Worm (Caenorhabditis elegans) whole organism, early embryonic: ENCODE results near the gene ZK616.65.
A peak's percentile ranks its signal among the peaks of the same experiment; 100 is the strongest.

Source experiments
- B0310.2 ChIP-seq: sonication (generic microtip); optimal IDR thresholded peaks from 2 replicates; lab custom pipeline; 2016; ENCODE audit warnings: mild to moderate bottlenecking, missing genetic modification characterization, missing compliant biosample characterization
- F13C5.2 ChIP-seq: sonication (generic microtip); optimal IDR thresholded peaks from 2 replicates; lab custom pipeline; 2017; ENCODE audit warnings: mild to moderate bottlenecking, missing genetic modification characterization, inconsistent platforms, missing compliant biosample characterization
- aly-1 ChIP-seq: sonication (generic microtip); optimal IDR thresholded peaks from 2 replicates; lab custom pipeline; 2016; ENCODE audit warnings: missing genetic modification characterization, missing compliant biosample characterization
- ama-1 ChIP-seq: fragments of 150-350 bp; optimal IDR thresholded peaks from 2 replicates; lab custom pipeline; 2014
- ceh-13 ChIP-seq: fragments of 200-800 bp; sonication (Bioruptor generic); optimal IDR thresholded peaks from 2 replicates; lab custom pipeline; 2018; ENCODE audit warnings: mild to moderate bottlenecking, missing genetic modification characterization, missing compliant biosample characterization
- ceh-36 ChIP-seq: sonication (generic microtip); optimal IDR thresholded peaks from 2 replicates; lab custom pipeline; 2016; ENCODE audit warnings: missing genetic modification characterization, inconsistent platforms, missing compliant biosample characterization
- ets-7 ChIP-seq: sonication (generic microtip); optimal IDR thresholded peaks from 2 replicates; lab custom pipeline; 2016; ENCODE audit warnings: missing genotype, missing genetic modification characterization, missing compliant biosample characterization
- flt-1 ChIP-seq: fragments of 200-800 bp; sonication (Bioruptor generic); IDR thresholded peaks from 2 replicates; pipeline ENCODE4 v1.3.6; 2022; ENCODE audit warnings: missing genetic modification characterization, missing compliant biosample characterization
- hmbx-1 ChIP-seq: sonication (generic microtip); optimal IDR thresholded peaks from 2 replicates; lab custom pipeline; 2016; ENCODE audit warnings: mild to moderate bottlenecking, missing genetic modification characterization, missing compliant biosample characterization
- hmg-4 ChIP-seq: fragments of 200-800 bp; sonication (Bioruptor generic); optimal IDR thresholded peaks from 2 replicates; lab custom pipeline; 2018; ENCODE audit warnings: mild to moderate bottlenecking, missing genetic modification characterization, missing compliant biosample characterization
- hnd-1 ChIP-seq: sonication (generic microtip); optimal IDR thresholded peaks from 2 replicates; lab custom pipeline; 2016; ENCODE audit warnings: missing genetic modification characterization, missing compliant biosample characterization
- pes-1 ChIP-seq: fragments of 200-800 bp; sonication (Bioruptor generic); IDR thresholded peaks from 2 replicates; pipeline ENCODE4 v1.3.6; 2022; ENCODE audit warnings: missing genetic modification reagents, missing genetic modification characterization, missing compliant biosample characterization
- scrt-1 ChIP-seq: fragments of 200-800 bp; sonication (Bioruptor generic); IDR thresholded peaks from 2 replicates; pipeline ENCODE4 v1.3.6; 2022; ENCODE audit warnings: missing genetic modification characterization, missing compliant biosample characterization
- sea-1 ChIP-seq: fragments of 200-800 bp; sonication (Bioruptor generic); conservative IDR thresholded peaks from 2 replicates; pipeline ENCODE4 v1.3.6; 2022; ENCODE audit warnings: missing genetic modification characterization, missing compliant biosample characterization
- tbx-11 ChIP-seq: fragments of 200-800 bp; sonication (Bioruptor generic); IDR thresholded peaks from 2 replicates; pipeline ENCODE4 v1.3.6; 2022; ENCODE audit warnings: missing genetic modification characterization, missing compliant biosample characterization
- tbx-37 ChIP-seq: fragments of 200-800 bp; sonication (Bioruptor generic); conservative IDR thresholded peaks from 2 replicates; pipeline ENCODE4 v1.3.6; 2022; ENCODE audit warnings: missing genetic modification reagents, missing genetic modification characterization, missing compliant biosample characterization
- tra-4 ChIP-seq: sonication (generic microtip); optimal IDR thresholded peaks from 2 replicates; lab custom pipeline; 2017; ENCODE audit warnings: missing genetic modification characterization, missing compliant biosample characterization

The ZK616.65 gene

ce11 chrIV:5380140-5380539 lies 30.9 kb downstream of the ZK616.65 start:
- no peak for TF ChIP-seq tbx-37 (GFP tag; lab: Robert Waterston, UW)
- no peak for TF ChIP-seq ets-7

DNA sequence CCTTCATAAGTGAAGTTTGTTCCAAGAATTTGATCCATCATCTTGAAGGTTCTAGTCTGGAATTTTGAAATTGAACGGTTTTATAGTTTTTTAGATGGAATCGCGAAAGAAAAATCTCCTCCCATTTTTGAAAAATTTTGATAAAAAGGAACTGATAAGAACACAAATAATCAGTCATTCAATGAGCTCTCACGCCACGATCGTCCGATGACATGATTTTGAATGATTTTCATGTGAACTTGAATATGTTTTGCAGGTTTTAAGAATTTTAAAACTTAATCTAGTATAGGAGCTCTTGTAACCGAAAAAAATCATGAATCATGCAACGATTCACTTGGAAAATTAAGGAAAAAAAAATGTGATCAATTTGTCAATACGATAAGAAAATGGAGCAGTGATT lies 34.0 kb downstream of the ZK616.65 start, which contains the start of gene elo-5:
TSS of gene elo-5 (minus strand) at position 56 of the 400 bp plus-strand sequence.
- TF ChIP-seq ceh-13 (GFP tag; lab: Kevin White, UChicago) (no peak), pes-1 (GFP tag; lab: Robert Waterston, UW) (no peak), hnd-1 (tag; lab: Kevin White, UChicago) (no peak), F13C5.2 (tag; lab: Kevin White, UChicago) (no peak), ceh-36 (no peak), ets-7 (no peak), B0310.2 (tag; lab: Kevin White, UChicago) (no peak), tra-4 (no peak), hmg-4 (GFP tag; lab: Kevin White, UChicago) (no peak), hmbx-1 (tag; lab: Kevin White, UChicago) (no peak), ama-1 (lab: Kevin White, UChicago) (no peak), scrt-1 (GFP tag; lab: Robert Waterston, UW) (no peak), tbx-11 (GFP tag; lab: Robert Waterston, UW) (no peak)

ce11 chrIV:5374946-5375345 lies 36.1 kb downstream of the ZK616.65 start:
- TF ChIP-seq hnd-1 (tag; lab: Kevin White, UChicago), result no peak
- no peak for TF ChIP-seq ceh-36
- no peak for TF ChIP-seq ama-1 (lab: Kevin White, UChicago)
- TF ChIP-seq B0310.2 (tag; lab: Kevin White, UChicago), result no peak
- TF ChIP-seq pes-1 (GFP tag; lab: Robert Waterston, UW), result no peak
- TF ChIP-seq ceh-13 (GFP tag; lab: Kevin White, UChicago), result no peak
- TF ChIP-seq tbx-11 (GFP tag; lab: Robert Waterston, UW), result no peak
- TF ChIP-seq tra-4, result no peak
- TF ChIP-seq sea-1 (GFP tag; lab: Robert Waterston, UW), result no peak
- no peak for TF ChIP-seq F13C5.2 (tag; lab: Kevin White, UChicago)
- TF ChIP-seq hmg-4 (GFP tag; lab: Kevin White, UChicago), result no peak
- no peak for TF ChIP-seq scrt-1 (GFP tag; lab: Robert Waterston, UW)
- no peak for TF ChIP-seq hmbx-1 (tag; lab: Kevin White, UChicago)
- TF ChIP-seq aly-1, result no peak
- no peak for TF ChIP-seq flt-1 (GFP tag; lab: Robert Waterston, UW)
- TF ChIP-seq tbx-37 (GFP tag; lab: Robert Waterston, UW), result no peak
- TF ChIP-seq ets-7, result no peak

- no peak for TF ChIP-seq tbx-37 (GFP tag; lab: Robert Waterston, UW)
Measured at ce11 chrIV:5374321-5374720, 36.7 kb downstream of the ZK616.65 start.

ce11 chrIV:5370914-5371313 lies 40.1 kb downstream of the ZK616.65 start:
- TF ChIP-seq tra-4 (no peak), scrt-1 (GFP tag; lab: Robert Waterston, UW) (0 out of 2 replicates have a peak, but pooled peaks have one; percentile 33), ceh-13 (GFP tag; lab: Kevin White, UChicago) (peak; percentile 39), ama-1 (lab: Kevin White, UChicago) (no peak), F13C5.2 (tag; lab: Kevin White, UChicago) (peak; percentile 72), flt-1 (GFP tag; lab: Robert Waterston, UW) (peak; percentile 52; the same call in 1 of the 2 replicates), pes-1 (GFP tag; lab: Robert Waterston, UW) (peak; percentile 81), aly-1 (no peak), hnd-1 (tag; lab: Kevin White, UChicago) (peak; percentile 25), ets-7 (peak; percentile 56), tbx-37 (GFP tag; lab: Robert Waterston, UW) (0 out of 2 replicates have a peak, but pooled peaks have one; percentile 32), hmbx-1 (tag; lab: Kevin White, UChicago) (peak; percentile 2), sea-1 (GFP tag; lab: Robert Waterston, UW) (peak; percentile 53; the same call in 1 of the 2 replicates), hmg-4 (GFP tag; lab: Kevin White, UChicago) (peak; percentile 9), ceh-36 (no peak), B0310.2 (tag; lab: Kevin White, UChicago) (no peak), tbx-11 (GFP tag; lab: Robert Waterston, UW) (0 out of 2 replicates have a peak, but pooled peaks have one; percentile 45)

ce11 chrIV:5369414-5369813 lies 41.6 kb downstream of the ZK616.65 start, which contains the start of gene F41H10.3:
F41H10.3 (plus strand) TSS chrIV:5369801.
- TF ChIP-seq flt-1 (GFP tag; lab: Robert Waterston, UW) (no peak), pes-1 (GFP tag; lab: Robert Waterston, UW) (no peak), hmg-4 (GFP tag; lab: Kevin White, UChicago) (no peak)

- TF ChIP-seq ets-7 (no peak), aly-1 (peak; percentile 33)
Measured at ce11 chrIV:5368860-5369259, 42.2 kb downstream of the ZK616.65 start.

DNA sequence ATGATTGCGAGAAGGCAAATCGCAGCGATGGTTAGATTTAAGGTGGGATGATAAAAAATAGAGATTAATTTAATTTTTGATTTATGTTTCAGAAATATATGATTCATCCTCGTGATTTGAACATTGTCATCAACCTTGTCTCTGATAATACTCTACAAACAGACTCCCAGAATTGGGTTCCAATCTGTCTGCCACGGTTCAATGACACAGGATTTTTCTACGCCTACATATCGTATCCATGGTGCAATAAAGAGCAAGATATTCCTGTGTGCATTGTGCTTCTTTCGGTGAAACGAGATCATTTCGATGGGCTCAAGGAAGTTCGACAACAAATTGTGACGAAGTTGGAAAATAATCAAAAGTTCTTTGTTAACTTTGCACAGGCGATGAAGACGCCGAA lies 43.1 kb downstream of the ZK616.65 start:
- TF ChIP-seq F13C5.2 (tag; lab: Kevin White, UChicago), result no peak
- TF ChIP-seq tbx-11 (GFP tag; lab: Robert Waterston, UW), result no peak
- TF ChIP-seq scrt-1 (GFP tag; lab: Robert Waterston, UW), result no peak
- TF ChIP-seq hmg-4 (GFP tag; lab: Kevin White, UChicago), result no peak
- TF ChIP-seq B0310.2 (tag; lab: Kevin White, UChicago), result no peak
- TF ChIP-seq flt-1 (GFP tag; lab: Robert Waterston, UW), result no peak
- TF ChIP-seq ceh-36, result no peak
- no peak for TF ChIP-seq ets-7
- no peak for TF ChIP-seq hnd-1 (tag; lab: Kevin White, UChicago)
- TF ChIP-seq tra-4, result no peak
- TF ChIP-seq pes-1 (GFP tag; lab: Robert Waterston, UW), result no peak
- no peak for TF ChIP-seq sea-1 (GFP tag; lab: Robert Waterston, UW)
- TF ChIP-seq tbx-37 (GFP tag; lab: Robert Waterston, UW), result no peak
- TF ChIP-seq aly-1, result no peak
- no peak for TF ChIP-seq ceh-13 (GFP tag; lab: Kevin White, UChicago)
